Worm (Caenorhabditis elegans): ENCODE measurements around the gene gegf-1.

gegf-1 gene

DNA sequence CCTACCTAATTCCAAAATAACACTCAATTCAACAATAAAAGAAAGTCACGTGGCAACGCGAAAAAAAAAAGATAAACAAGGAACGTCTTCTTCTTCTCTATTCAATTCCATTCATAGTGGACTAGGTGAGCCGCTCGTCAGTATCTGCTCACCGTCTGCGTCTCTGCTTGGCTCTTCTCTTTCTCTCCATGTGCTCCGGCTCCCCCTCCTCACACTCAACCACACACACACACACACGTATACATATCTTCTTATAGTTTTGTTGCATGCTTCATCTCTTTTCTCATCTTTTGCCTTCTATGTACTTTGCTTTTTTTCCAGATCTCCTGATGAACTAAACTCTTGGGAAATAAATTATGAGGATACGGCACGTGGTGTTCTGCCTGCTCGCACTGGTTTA lies 25.6 kb downstream of the gegf-1 start, which contains the start of gene daf-1:
daf-1 (plus strand) TSS at position 322 of the 400 bp plus-strand sequence.
- TF ChIP-seq dmd-4 (tag; optimal IDR thresholded peaks at IDR 0.05) (no peak), blmp-1 (tag; optimal IDR thresholded peaks at IDR 0.05; ENCODE audit: insufficient read depth) (no peak), elt-3 (tag; optimal IDR thresholded peaks at IDR 0.05) (no peak), nhr-129 (tag; optimal IDR thresholded peaks at IDR 0.05) (peak; percentile 50), egl-27 (tag; optimal IDR thresholded peaks at IDR 0.05) (no peak), fos-1 (tag; optimal IDR thresholded peaks at IDR 0.05) (no peak), unc-55 (GFP tag; optimal IDR thresholded peaks at IDR 0.05) (peak; percentile 63), nhr-21 (tag; optimal IDR thresholded peaks at IDR 0.05) (no peak), ceh-82 (tag; optimal IDR thresholded peaks at IDR 0.05) (no peak), ZK546.5 (tag; optimal IDR thresholded peaks at IDR 0.05) (no peak), mdl-1 (tag; optimal IDR thresholded peaks at IDR 0.05) (peak; percentile 69 to 77), lin-11 (tag; optimal IDR thresholded peaks at IDR 0.05) (no peak), F13H6.1 (tag; optimal IDR thresholded peaks at IDR 0.05) (peak; percentile 6), nhr-12 (tag; optimal IDR thresholded peaks at IDR 0.05) (no peak), sma-9 (GFP tag; optimal IDR thresholded peaks at IDR 0.05) (peak; percentile 45), sma-9 (tag; optimal IDR thresholded peaks at IDR 0.05) (no peak), nhr-77 (tag; optimal IDR thresholded peaks at IDR 0.05) (no peak), lsy-2 (tag; optimal IDR thresholded peaks at IDR 0.05) (peak in 1 of 2 experiments; percentile 51), Y55F3AM.14 (GFP tag; optimal IDR thresholded peaks at IDR 0.05) (no peak), elt-1 (tag; optimal IDR thresholded peaks at IDR 0.05) (no peak), C34F6.9 (tag; optimal IDR thresholded peaks at IDR 0.05) (peak; percentile 57)

ce11 chrIV:130150-130549 lies 27.6 kb downstream of the gegf-1 start:
- TF ChIP-seq C34F6.9 (tag; optimal IDR thresholded peaks at IDR 0.05), result peak; percentile 6
- TF ChIP-seq sma-3 (GFP tag; optimal IDR thresholded peaks at IDR 0.05), result no peak
- TF ChIP-seq unc-55 (GFP tag; optimal IDR thresholded peaks at IDR 0.05), result no peak
- TF ChIP-seq mdl-1 (tag; optimal IDR thresholded peaks at IDR 0.05), result no peak
- TF ChIP-seq lsy-2 (tag; optimal IDR thresholded peaks at IDR 0.05), result peak in 1 of 2 experiments; percentile 0

DNA sequence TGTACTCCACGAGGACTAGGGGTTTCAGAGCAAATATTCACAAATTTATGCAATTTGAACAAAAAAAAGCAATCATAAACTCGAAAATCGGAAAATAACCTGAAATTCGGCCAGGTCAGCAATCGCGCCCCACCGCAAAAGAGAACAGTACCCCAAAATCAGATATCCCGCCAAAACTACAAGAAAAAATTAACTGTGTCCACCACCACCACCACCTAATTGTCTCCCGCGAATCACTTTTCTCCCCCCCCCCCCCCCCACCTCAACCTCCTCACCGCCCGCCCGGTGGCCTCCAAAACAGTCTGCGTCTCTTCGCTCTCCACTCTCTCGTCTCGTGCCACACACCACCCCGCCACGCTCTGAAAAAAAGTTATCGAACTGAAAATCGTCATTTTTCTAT lies 29.2 kb downstream of the gegf-1 start:
- TF ChIP-seq blmp-1 (tag; optimal IDR thresholded peaks at IDR 0.05; ENCODE audit: insufficient read depth) (no peak), nhr-77 (tag; optimal IDR thresholded peaks at IDR 0.05) (no peak), fos-1 (tag; optimal IDR thresholded peaks at IDR 0.05) (no peak), ceh-82 (tag; optimal IDR thresholded peaks at IDR 0.05) (no peak), peb-1 (tag; optimal IDR thresholded peaks at IDR 0.05) (no peak), sma-3 (GFP tag; optimal IDR thresholded peaks at IDR 0.05) (no peak), nhr-237 (tag; optimal IDR thresholded peaks at IDR 0.05) (no peak), ztf-4 (tag; optimal IDR thresholded peaks at IDR 0.05) (no peak)

DNA sequence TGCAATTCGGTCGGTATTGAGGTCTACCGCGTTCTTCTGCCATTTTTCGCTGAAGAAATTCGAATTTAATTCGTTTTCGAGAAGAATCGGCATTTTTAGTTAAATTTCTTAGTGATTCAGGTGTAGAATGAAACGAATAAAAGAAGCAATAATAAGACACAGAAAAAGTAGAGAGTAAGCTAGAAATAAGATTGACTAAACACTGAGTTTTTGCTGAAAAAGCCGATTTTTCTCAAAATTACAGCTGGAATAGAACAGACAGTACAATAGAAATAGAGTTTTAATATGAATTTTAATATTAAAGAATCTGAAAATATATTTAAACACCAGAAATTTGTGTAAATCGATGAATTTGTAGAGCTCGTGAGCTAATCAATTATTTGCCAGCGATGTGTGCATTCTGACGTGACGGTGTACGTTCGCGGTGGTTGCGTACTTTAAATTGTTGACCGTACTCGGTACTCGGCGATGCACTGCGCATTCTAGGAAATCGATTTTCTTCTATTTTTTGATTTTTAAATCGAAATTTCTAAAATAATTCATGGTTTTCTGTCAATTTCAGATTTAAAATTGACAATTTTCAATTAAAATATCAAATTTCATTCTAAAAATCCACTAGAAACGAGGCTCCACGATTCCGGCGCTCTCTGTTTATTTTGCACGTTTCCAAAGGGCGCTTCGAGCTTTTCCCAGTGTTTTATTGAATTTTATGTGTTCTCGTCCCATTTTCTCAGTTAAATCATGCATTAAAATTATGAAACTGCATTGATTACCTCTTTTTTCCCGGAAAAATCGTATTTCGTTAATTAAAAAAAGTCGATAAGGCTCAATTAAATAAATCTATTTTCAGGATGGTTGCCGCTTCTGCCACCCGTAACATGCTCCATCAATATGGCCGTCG lies 31.6 kb downstream of the gegf-1 start, which contains the start of the genes grld-1 and cox-6C:
grld-1 (minus strand) TSS at position 51 of the 901 bp plus-strand sequence.
cox-6C (plus strand) TSS at position 851 of the 901 bp plus-strand sequence.
- TF ChIP-seq nhr-129 (tag; optimal IDR thresholded peaks at IDR 0.05) (peak; percentile 58), gmeb-1 (tag; optimal IDR thresholded peaks at IDR 0.05) (peak; percentile 53), nhr-77 (tag; optimal IDR thresholded peaks at IDR 0.05) (no peak), ZK546.5 (tag; optimal IDR thresholded peaks at IDR 0.05) (no peak), ztf-1 (GFP tag; conservative IDR thresholded peaks at IDR 0.05) (no peak), lin-39 (tag; optimal IDR thresholded peaks at IDR 0.05) (no peak), lin-13 (GFP tag; optimal IDR thresholded peaks at IDR 0.05) (peak; percentile 71), fos-1 (tag; optimal IDR thresholded peaks at IDR 0.05) (peak; percentile 34), ztf-4 (tag; optimal IDR thresholded peaks at IDR 0.05) (no peak), ztf-11 (tag; optimal IDR thresholded peaks at IDR 0.05) (no peak), ceh-16 (tag; optimal IDR thresholded peaks at IDR 0.05) (no peak), F13H6.1 (tag; optimal IDR thresholded peaks at IDR 0.05) (peak; percentile 64), unc-39 (tag; optimal IDR thresholded peaks at IDR 0.05) (no peak), sem-4 (tag; optimal IDR thresholded peaks at IDR 0.05) (no peak), nhr-11 (tag; optimal IDR thresholded peaks at IDR 0.05) (no peak), skn-1 (tag; optimal IDR thresholded peaks at IDR 0.05) (no peak), elt-3 (tag; optimal IDR thresholded peaks at IDR 0.05) (no peak), mdl-1 (tag; optimal IDR thresholded peaks at IDR 0.05) (peak in 1 of 2 experiments; percentile 14), nhr-12 (tag; optimal IDR thresholded peaks at IDR 0.05) (no peak), aly-2 (tag; optimal IDR thresholded peaks at IDR 0.05) (no peak), R02D3.7 (tag; optimal IDR thresholded peaks at IDR 0.05) (no peak), Y55F3AM.14 (GFP tag; optimal IDR thresholded peaks at IDR 0.05) (no peak), C34F6.9 (tag; optimal IDR thresholded peaks at IDR 0.05) (peak; percentile 67), crh-2 (tag; optimal IDR thresholded peaks at IDR 0.05) (peak; percentile 53), nhr-23 (tag; optimal IDR thresholded peaks at IDR 0.05) (no peak), mbf-1 (tag; optimal IDR thresholded peaks at IDR 0.05) (no peak), unc-62 (GFP tag; optimal IDR thresholded peaks at IDR 0.05) (no peak), sma-9 (GFP tag; optimal IDR thresholded peaks at IDR 0.05) (peak; percentile 25), sma-9 (tag; optimal IDR thresholded peaks at IDR 0.05) (no peak), ama-1 (optimal IDR thresholded peaks at IDR 0.05) (no peak), unc-55 (GFP tag; optimal IDR thresholded peaks at IDR 0.05) (peak; percentile 78), sma-3 (GFP tag; optimal IDR thresholded peaks at IDR 0.05) (peak; percentile 51), nhr-6 (tag; optimal IDR thresholded peaks at IDR 0.05) (peak; percentile 5), snpc-4 (tag; optimal IDR thresholded peaks at IDR 0.05) (no peak)

Data from whole organism, L2 larva.